Worm (Caenorhabditis elegans): ENCODE data around the gene K10D6.4.

- no peak for TF ChIP-seq dpff-1 (tag; optimal IDR thresholded peaks at IDR 0.05)
- TF ChIP-seq lin-40 (tag; optimal IDR thresholded peaks at IDR 0.05), result peak; percentile 67
- no peak for TF ChIP-seq snpc-1.1 (tag; optimal IDR thresholded peaks at IDR 0.05; ENCODE audit: insufficient read depth)
- no peak for TF ChIP-seq ama-1 (optimal IDR thresholded peaks at IDR 0.05)
- TF ChIP-seq ama-1 (GFP tag; optimal IDR thresholded peaks at IDR 0.05), result no peak
- no peak for TF ChIP-seq nfya-2 (GFP tag; IDR thresholded peaks at IDR 0.05)
- peak; percentile 13 for TF ChIP-seq snpc-4 (GFP tag; optimal IDR thresholded peaks at IDR 0.05)
- peak in 3 of 4 experiments; percentile 32 to 69 (median 65) for TF ChIP-seq snpc-4 (tag; optimal IDR thresholded peaks at IDR 0.05)
- TF ChIP-seq ceh-91 (GFP tag; IDR thresholded peaks at IDR 0.05), result no peak
- no peak for TF ChIP-seq ztf-3 (GFP tag; optimal IDR thresholded peaks at IDR 0.05)
These were observed 27.0 kb downstream of the K10D6.4 start, which contains the start of gene pqn-70 for ce11 chrV:11228653-11229173.
